Worm (Caenorhabditis elegans) whole organism, L1 larva: Measurements from ENCODE around the gene sftb-1.

Experiments
- C04F5.9 ChIP-seq: sonication (generic microtip); optimal IDR thresholded peaks from 2 replicates; lab custom pipeline; 2016; ENCODE audit warnings: missing genetic modification characterization, missing compliant biosample characterization
- C34B4.2 ChIP-seq: sonication (generic microtip); optimal IDR thresholded peaks from 2 replicates; lab custom pipeline; 2017; ENCODE audit warnings: mild to moderate bottlenecking, missing genetic modification characterization, missing compliant biosample characterization
- F16B12.6 ChIP-seq: fragments of 150-350 bp; optimal IDR thresholded peaks from 2 replicates; lab custom pipeline; 2014; ENCODE audit warnings: missing biosample characterization, missing genetic modification characterization
- aha-1 ChIP-seq: fragments of 150-350 bp; optimal IDR thresholded peaks from 2 replicates; lab custom pipeline; 2014; ENCODE audit warnings: missing biosample characterization, missing genetic modification characterization
- ceh-8 ChIP-seq: fragments of 200-800 bp; sonication (Bioruptor generic); optimal IDR thresholded peaks from 2 replicates; lab custom pipeline; 2018; ENCODE audit warnings: mild to moderate bottlenecking, missing genetic modification characterization, moderate library complexity, missing compliant biosample characterization
- ceh-88 ChIP-seq: fragments of 200-800 bp; sonication (Bioruptor generic); IDR thresholded peaks from 2 replicates; pipeline ENCODE4 v1.3.6; 2022; ENCODE audit warnings: missing genetic modification characterization, missing compliant biosample characterization
- ceh-90 ChIP-seq: sonication (generic microtip); optimal IDR thresholded peaks from 2 replicates; lab custom pipeline; 2016; ENCODE audit warnings: missing genetic modification characterization, missing compliant biosample characterization
- dsc-1 ChIP-seq: sonication (generic microtip); optimal IDR thresholded peaks from 2 replicates; lab custom pipeline; 2016; ENCODE audit warnings: mild to moderate bottlenecking, missing genetic modification characterization, missing compliant biosample characterization
- efl-1 ChIP-seq, 4 experiments: fragments of 150-350 bp; optimal IDR thresholded peaks in 3 of 4; peaks in 1 of 4; 1 replicate in 1 of 4; 2 replicates in 3 of 4; lab custom pipeline; 2014; ENCODE audit warnings: missing biosample characterization in 2 of 4, missing genetic modification characterization in 2 of 4, missing genetic modification reagents in 2 of 4
- egl-13 ChIP-seq: sonication (generic microtip); optimal IDR thresholded peaks from 2 replicates; lab custom pipeline; 2016; ENCODE audit warnings: missing genotype, missing genetic modification reagents, missing genetic modification characterization, missing compliant biosample characterization
- elt-2 ChIP-seq: sonication (generic microtip); optimal IDR thresholded peaks from 2 replicates; lab custom pipeline; 2016; ENCODE audit warnings: missing genetic modification characterization, mild to moderate bottlenecking, inconsistent platforms, missing compliant biosample characterization, missing genetic modification reagents
- elt-3 ChIP-seq, 6 experiments: fragments of 150-350 bp in 1 of 6; sonication (generic microtip); optimal IDR thresholded peaks; 2 replicates each; lab custom pipeline; 2017 to 2018; ENCODE audit warnings: missing biosample characterization in 6 of 6, missing genetic modification characterization in 6 of 6, inconsistent platforms in 1 of 6
- fkh-4 ChIP-seq: sonication (generic microtip); optimal IDR thresholded peaks from 2 replicates; lab custom pipeline; 2016; ENCODE audit warnings: missing compliant biosample characterization, missing genetic modification characterization, borderline replicate concordance
- grh-1 ChIP-seq: fragments of 200-800 bp; sonication (Bioruptor generic); IDR thresholded peaks from 2 replicates; pipeline ENCODE4 v1.3.6; 2022; ENCODE audit warnings: missing genetic modification reagents, missing genetic modification characterization, missing compliant biosample characterization
- hlh-17 ChIP-seq: fragments of 200-800 bp; sonication (Bioruptor generic); optimal IDR thresholded peaks from 2 replicates; lab custom pipeline; 2018; ENCODE audit warnings: missing genetic modification characterization, mild to moderate bottlenecking, missing compliant biosample characterization, moderate library complexity, borderline replicate concordance
- hlh-4 ChIP-seq: sonication (generic microtip); optimal IDR thresholded peaks from 2 replicates; lab custom pipeline; 2016; ENCODE audit warnings: mild to moderate bottlenecking, missing genetic modification characterization, missing compliant biosample characterization
- jun-1 ChIP-seq: fragments of 150-350 bp; optimal IDR thresholded peaks from 2 replicates; lab custom pipeline; 2014; ENCODE audit warnings: missing biosample characterization, missing genetic modification reagents, missing genetic modification characterization
- lin-13 ChIP-seq: fragments of 150-350 bp; optimal IDR thresholded peaks from 2 replicates; lab custom pipeline; 2014; ENCODE audit warnings: missing biosample characterization, missing genetic modification reagents, missing genetic modification characterization
- lin-35 ChIP-seq, 2 experiments: fragments of 150-350 bp; optimal IDR thresholded peaks; 2 replicates each; lab custom pipeline; 2014; ENCODE audit warnings: missing biosample characterization in 2 of 2, missing genetic modification characterization in 2 of 2, missing genetic modification reagents in 2 of 2
- lin-39 ChIP-seq: fragments of 150-350 bp; optimal IDR thresholded peaks from 2 replicates; lab custom pipeline; 2014; ENCODE audit warnings: missing biosample characterization, missing genetic modification reagents, missing genetic modification characterization
- lir-3 ChIP-seq: sonication (generic microtip); optimal IDR thresholded peaks from 2 replicates; lab custom pipeline; 2016; ENCODE audit warnings: mild to moderate bottlenecking, missing genetic modification characterization, moderate library complexity, missing compliant biosample characterization; ENCODE audit not compliant: poor library complexity
- lsy-2 ChIP-seq, 2 experiments: fragments of 150-350 bp; optimal IDR thresholded peaks; 2 replicates each; lab custom pipeline; 2014; ENCODE audit warnings: missing biosample characterization in 2 of 2, missing genetic modification characterization in 2 of 2
- mab-9 ChIP-seq: fragments of 200-800 bp; sonication (Bioruptor generic); IDR thresholded peaks from 2 replicates; pipeline ENCODE4 v1.3.6; 2022; ENCODE audit warnings: missing genetic modification reagents, missing genetic modification characterization, missing compliant biosample characterization
- nhr-11 ChIP-seq: fragments of 150-350 bp; optimal IDR thresholded peaks from 2 replicates; lab custom pipeline; 2014; ENCODE audit warnings: missing biosample characterization, missing genetic modification characterization
- nhr-12 ChIP-seq: sonication (generic microtip); optimal IDR thresholded peaks from 2 replicates; lab custom pipeline; 2017; ENCODE audit warnings: missing biosample characterization, missing genetic modification characterization
- nhr-20 ChIP-seq: sonication (generic microtip); optimal IDR thresholded peaks from 2 replicates; lab custom pipeline; 2016; ENCODE audit warnings: mild to moderate bottlenecking, missing genetic modification characterization, missing compliant biosample characterization
- nhr-28 ChIP-seq: fragments of 150-350 bp; optimal IDR thresholded peaks from 2 replicates; lab custom pipeline; 2014; ENCODE audit warnings: missing biosample characterization, missing genetic modification characterization
- nhr-47 ChIP-seq: sonication (generic microtip); optimal IDR thresholded peaks from 2 replicates; lab custom pipeline; 2016; ENCODE audit warnings: mild to moderate bottlenecking, missing genetic modification characterization, moderate library complexity, missing compliant biosample characterization
- nhr-71 ChIP-seq: sonication (generic microtip); optimal IDR thresholded peaks from 2 replicates; lab custom pipeline; 2016; ENCODE audit warnings: mild to moderate bottlenecking, missing genetic modification characterization, moderate library complexity, missing compliant biosample characterization
- nhr-76 ChIP-seq: sonication (generic microtip); optimal IDR thresholded peaks from 2 replicates; lab custom pipeline; 2017; ENCODE audit warnings: missing biosample characterization, missing genetic modification characterization
- nhr-77 ChIP-seq: fragments of 150-350 bp; optimal IDR thresholded peaks from 2 replicates; lab custom pipeline; 2014; ENCODE audit warnings: missing biosample characterization, missing genetic modification characterization
- nhr-84 ChIP-seq: sonication (generic microtip); optimal IDR thresholded peaks from 2 replicates; lab custom pipeline; 2017; ENCODE audit warnings: missing biosample characterization, missing genetic modification characterization
- nhr-85 ChIP-seq: sonication (generic microtip); peaks from one replicate; lab custom pipeline; 2016; ENCODE audit warnings: missing genetic modification characterization, inconsistent platforms, missing compliant biosample characterization
- pax-3 ChIP-seq: fragments of 200-800 bp; sonication (Bioruptor generic); optimal IDR thresholded peaks from 2 replicates; lab custom pipeline; 2018; ENCODE audit warnings: mild to moderate bottlenecking, missing genetic modification characterization, moderate library complexity, missing compliant biosample characterization
- pqm-1 ChIP-seq: sonication (generic microtip); optimal IDR thresholded peaks from 3 replicates; lab custom pipeline; 2017; ENCODE audit warnings: missing biosample characterization, missing genetic modification characterization
- skn-1 ChIP-seq: fragments of 150-350 bp; optimal IDR thresholded peaks from 2 replicates; lab custom pipeline; 2014; ENCODE audit warnings: missing biosample characterization, missing genetic modification characterization
- snpc-4 ChIP-seq: fragments of 150-350 bp; optimal IDR thresholded peaks from 2 replicates; lab custom pipeline; 2014; ENCODE audit warnings: missing biosample characterization, missing genetic modification characterization
- sox-4 ChIP-seq: sonication (generic microtip); optimal IDR thresholded peaks from 2 replicates; lab custom pipeline; 2016; ENCODE audit warnings: missing genetic modification characterization, missing compliant biosample characterization
- sup-37 ChIP-seq: fragments of 200-800 bp; sonication (Bioruptor generic); optimal IDR thresholded peaks from 2 replicates; lab custom pipeline; 2018; ENCODE audit warnings: mild to moderate bottlenecking, missing genetic modification characterization, missing compliant biosample characterization
- tbx-2 ChIP-seq: sonication (generic microtip); optimal IDR thresholded peaks from 2 replicates; lab custom pipeline; 2016; ENCODE audit warnings: missing genetic modification characterization, missing compliant biosample characterization
- unc-130 ChIP-seq: fragments of 150-350 bp; optimal IDR thresholded peaks from 2 replicates; lab custom pipeline; 2017; ENCODE audit warnings: missing biosample characterization, missing genetic modification characterization, inconsistent platforms
- unc-30 ChIP-seq: sonication (generic microtip); optimal IDR thresholded peaks from 2 replicates; lab custom pipeline; 2017; ENCODE audit warnings: missing biosample characterization, missing genetic modification characterization
- unc-62 ChIP-seq: fragments of 150-350 bp; optimal IDR thresholded peaks from 2 replicates; lab custom pipeline; 2014; ENCODE audit warnings: missing biosample characterization, missing genetic modification reagents, missing genetic modification characterization
- unc-86 ChIP-seq: sonication (generic microtip); optimal IDR thresholded peaks from 2 replicates; lab custom pipeline; 2016; ENCODE audit warnings: missing genetic modification characterization, missing compliant biosample characterization
- vab-15 ChIP-seq: sonication (generic microtip); optimal IDR thresholded peaks from 2 replicates; lab custom pipeline; 2017; ENCODE audit warnings: missing genotype, mild to moderate bottlenecking, missing genetic modification characterization, missing compliant biosample characterization
- xbp-1 ChIP-seq: sonication (generic microtip); optimal IDR thresholded peaks from 2 replicates; lab custom pipeline; 2016; ENCODE audit warnings: missing genetic modification characterization, missing compliant biosample characterization
- zip-4 ChIP-seq: fragments of 200-800 bp; sonication (Bioruptor generic); optimal IDR thresholded peaks from 2 replicates; lab custom pipeline; 2018; ENCODE audit warnings: mild to moderate bottlenecking, missing genetic modification characterization, moderate library complexity, missing compliant biosample characterization
- ztf-4 ChIP-seq: fragments of 150-350 bp; optimal IDR thresholded peaks from 2 replicates; lab custom pipeline; 2014; ENCODE audit warnings: missing biosample characterization, missing genetic modification characterization

Gene sftb-1

ce11 chrIII:4241181-4241580 lies 27.9 kb downstream of the sftb-1 start:
- TF ChIP-seq nhr-20 (tag; lab: Kevin White, UChicago): peak; percentile 49
- peak; percentile 86 for TF ChIP-seq nhr-85 (tag; lab: Kevin White, UChicago)
- TF ChIP-seq fkh-4 (tag; lab: Kevin White, UChicago): no peak

DNA sequence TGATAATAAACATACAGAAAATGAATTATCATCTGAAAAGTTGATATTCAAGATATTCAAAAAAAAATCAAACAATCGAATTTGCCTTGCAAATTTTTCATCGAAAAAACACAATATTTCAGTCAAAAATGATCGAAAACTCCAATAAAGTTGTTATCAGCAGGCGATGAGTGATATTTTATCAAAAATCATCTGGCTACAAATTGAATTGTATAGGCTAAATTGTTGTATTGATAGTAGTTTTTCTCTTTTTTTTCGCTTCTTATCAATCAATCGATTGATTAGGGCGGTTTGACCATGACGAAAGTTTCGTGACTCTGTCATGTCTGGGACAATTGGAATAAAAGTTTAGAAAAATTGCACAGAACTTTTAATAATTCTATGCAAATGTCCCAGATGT lies 28.9 kb downstream of the sftb-1 start:
- TF ChIP-seq fkh-4 (tag; lab: Kevin White, UChicago) (no peak), dsc-1 (tag; lab: Kevin White, UChicago) (no peak), unc-30 (no peak), C04F5.9 (tag; lab: Kevin White, UChicago) (no peak), nhr-85 (tag; lab: Kevin White, UChicago) (no peak), sup-37 (GFP tag; lab: Kevin White, UChicago) (no peak), nhr-28 (no peak), nhr-47 (tag; lab: Kevin White, UChicago) (no peak), C34B4.2 (tag; lab: Kevin White, UChicago) (no peak), tbx-2 (tag; lab: Kevin White, UChicago) (no peak), mab-9 (GFP tag; lab: Robert Waterston, UW) (no peak), ceh-90 (tag; lab: Kevin White, UChicago) (no peak), hlh-4 (no peak), vab-15 (tag; lab: Kevin White, UChicago) (no peak), efl-1 (optimal IDR thresholded peaks at IDR 0.05; lab: Kevin White, UChicago) (no peak), efl-1 (GFP tag; optimal IDR thresholded peaks at IDR 0.05 in 1 of 2; lab: Kevin White, UChicago) (peak in 1 of 2 experiments; percentile 90), unc-62 (no peak), nhr-20 (tag; lab: Kevin White, UChicago) (peak; percentile 76), elt-2 (tag; lab: Kevin White, UChicago) (peak; percentile 87), hlh-17 (GFP tag; lab: Kevin White, UChicago) (no peak), nhr-84 (tag; lab: Kevin White, UChicago) (no peak), zip-4 (GFP tag; lab: Kevin White, UChicago) (no peak), F16B12.6 (tag; lab: Kevin White, UChicago) (no peak), egl-13 (no peak), xbp-1 (no peak), skn-1 (no peak), lsy-2 (tag; optimal IDR thresholded peaks at IDR 0.05; lab: Kevin White, UChicago) (peak in 1 of 2 experiments; percentile 3), snpc-4 (tag; lab: Kevin White, UChicago) (no peak), lin-13 (GFP tag; lab: Kevin White, UChicago) (no peak), ceh-88 (GFP tag; lab: Robert Waterston, UW) (no peak), nhr-76 (tag; lab: Kevin White, UChicago) (no peak), lin-35 (GFP tag; optimal IDR thresholded peaks at IDR 0.05; lab: Kevin White, UChicago) (peak in 1 of 2 experiments; percentile 13), elt-3 (tag; optimal IDR thresholded peaks at IDR 0.05; lab: Kevin White, UChicago) (peak in 3 of 6 experiments; percentile 10 to 51 (median 27))

DNA sequence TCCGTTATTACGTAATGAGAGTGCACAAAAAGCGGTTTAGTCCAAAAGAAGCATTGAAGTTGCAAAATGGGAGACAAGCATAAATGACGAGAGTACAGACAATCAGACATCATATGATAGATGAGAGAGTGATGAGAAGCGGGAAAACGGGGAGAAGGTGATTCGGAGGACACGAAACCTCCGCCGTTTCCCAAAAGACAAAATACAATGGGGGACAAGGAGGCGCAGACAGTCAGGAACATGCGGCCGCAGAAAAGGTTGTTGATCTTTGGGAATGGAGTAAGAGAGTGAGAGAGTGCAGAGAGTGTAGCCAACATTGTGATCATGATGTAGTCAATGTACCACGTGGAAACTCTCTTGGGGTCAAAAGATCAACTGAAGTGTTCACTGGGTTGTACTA lies 31.4 kb downstream of the sftb-1 start:
- TF ChIP-seq mab-9 (GFP tag; lab: Robert Waterston, UW): 0 out of 2 replicates have a peak, but pooled peaks have one; percentile 25
- peak; percentile 81 for TF ChIP-seq grh-1
- peak; percentile 98 for TF ChIP-seq nhr-11 (tag; lab: Kevin White, UChicago)
- TF ChIP-seq lir-3 (tag; lab: Kevin White, UChicago): peak; percentile 84
- TF ChIP-seq nhr-12: peak; percentile 65
- peak; percentile 81 for TF ChIP-seq ceh-8 (GFP tag; lab: Kevin White, UChicago)
- TF ChIP-seq F16B12.6 (tag; lab: Kevin White, UChicago): peak; percentile 3
- peak; percentile 69 for TF ChIP-seq unc-130 (tag; lab: Kevin White, UChicago)
- TF ChIP-seq unc-86: peak; percentile 88
- TF ChIP-seq nhr-71 (tag; lab: Kevin White, UChicago): peak; percentile 98
- peak; percentile 94 for TF ChIP-seq ztf-4 (tag; lab: Kevin White, UChicago)
- no peak for TF ChIP-seq ceh-90 (tag; lab: Kevin White, UChicago)
- peak; percentile 80 for TF ChIP-seq nhr-28
- TF ChIP-seq unc-30: no peak
- peak; percentile 79 for TF ChIP-seq sox-4
- TF ChIP-seq aha-1 (tag; lab: Kevin White, UChicago): peak; percentile 51
- peak; percentile 100 for TF ChIP-seq nhr-20 (tag; lab: Kevin White, UChicago)
- peak; percentile 85 for TF ChIP-seq dsc-1 (tag; lab: Kevin White, UChicago)
- TF ChIP-seq lin-39: peak; percentile 19
- peak; percentile 95 for TF ChIP-seq nhr-77 (tag; lab: Kevin White, UChicago)
- TF ChIP-seq jun-1: peak; percentile 94
- TF ChIP-seq pax-3 (tag; lab: Kevin White, UChicago): peak; percentile 80
- TF ChIP-seq hlh-17 (GFP tag; lab: Kevin White, UChicago): no peak
- no peak for TF ChIP-seq hlh-4
- no peak for TF ChIP-seq pqm-1 (tag; lab: Kevin White, UChicago)
